Fruit fly (Drosophila melanogaster): ENCODE measurements around the gene tim.

tim gene

dm6 chr2L:3539412-3539743 is 31.5 kb upstream of the tim start:
- no peak for TF ChIP-seq CG15710 (tag; optimal IDR thresholded peaks at IDR 0.05)
- TF ChIP-seq CG4496 (GFP tag; IDR thresholded peaks at IDR 0.05), result no peak
- no peak for TF ChIP-seq CG8159 (tag; optimal IDR thresholded peaks at IDR 0.05)
- no peak for TF ChIP-seq Ets98B (GFP tag; IDR thresholded peaks at IDR 0.05)
- TF ChIP-seq rn (GFP tag; IDR thresholded peaks at IDR 0.05), result no peak
- no peak for TF ChIP-seq D1 (tag; optimal IDR thresholded peaks at IDR 0.05)
- no peak for TF ChIP-seq EcR (GFP tag; optimal IDR thresholded peaks at IDR 0.05)
- TF ChIP-seq fd96Ca (GFP tag; IDR thresholded peaks at IDR 0.05), result no peak
- no peak for TF ChIP-seq Pif1B (GFP tag; optimal IDR thresholded peaks at IDR 0.05)
- no peak for TF ChIP-seq gl (tag; optimal IDR thresholded peaks at IDR 0.05)
- no peak for TF ChIP-seq CG34367 (tag; optimal IDR thresholded peaks at IDR 0.05)
- no peak for TF ChIP-seq CG10348 (GFP tag; IDR thresholded peaks at IDR 0.05)
- TF ChIP-seq Snoo (tag; optimal IDR thresholded peaks at IDR 0.05), result no peak

- no peak for TF ChIP-seq D1 (tag; optimal IDR thresholded peaks at IDR 0.05)
- no peak for TF ChIP-seq CG17806 (tag; optimal IDR thresholded peaks at IDR 0.05)
- no peak for TF ChIP-seq Pif1B (GFP tag; optimal IDR thresholded peaks at IDR 0.05)
- peak; percentile 9 for TF ChIP-seq CG8159 (tag; optimal IDR thresholded peaks at IDR 0.05)
- no peak for TF ChIP-seq EcR (GFP tag; optimal IDR thresholded peaks at IDR 0.05)
- TF ChIP-seq CG34367 (tag; optimal IDR thresholded peaks at IDR 0.05), result no peak
- no peak for TF ChIP-seq CG9948 (tag; optimal IDR thresholded peaks at IDR 0.05)
- TF ChIP-seq CG4496 (GFP tag; IDR thresholded peaks at IDR 0.05), result no peak
- 0 out of 2 replicates have a peak, but pooled peaks have one; percentile 29 for TF ChIP-seq rn (GFP tag; IDR thresholded peaks at IDR 0.05)
- TF ChIP-seq CG32121 (GFP tag; IDR thresholded peaks at IDR 0.05), result no peak
- TF ChIP-seq CG10348 (GFP tag; IDR thresholded peaks at IDR 0.05), result no peak
- no peak for TF ChIP-seq Snoo (tag; optimal IDR thresholded peaks at IDR 0.05)
- TF ChIP-seq Ets98B (GFP tag; IDR thresholded peaks at IDR 0.05), result no peak
- no peak for TF ChIP-seq gl (tag; optimal IDR thresholded peaks at IDR 0.05)
- TF ChIP-seq Pif1A (GFP tag; optimal IDR thresholded peaks at IDR 0.05), result no peak
- no peak for TF ChIP-seq fd96Ca (GFP tag; IDR thresholded peaks at IDR 0.05)
- TF ChIP-seq CG13204 (GFP tag; optimal IDR thresholded peaks at IDR 0.05), result no peak
Observed at dm6 chr2L:3538564-3539411, 30.9 kb upstream of the tim start, which contains the start of gene drm. Gene drm (plus strand): TSS chr2L:3539247.

dm6 chr2L:3534227-3534842 is 26.4 kb upstream of the tim start:
- peak; percentile 90 for TF ChIP-seq CG15710 (tag; optimal IDR thresholded peaks at IDR 0.05)
- no peak for TF ChIP-seq CG10348 (GFP tag; IDR thresholded peaks at IDR 0.05)
- TF ChIP-seq Snoo (tag; optimal IDR thresholded peaks at IDR 0.05), result peak; percentile 90
- TF ChIP-seq Ets98B (GFP tag; IDR thresholded peaks at IDR 0.05), result peak; percentile 85
- TF ChIP-seq EcR (GFP tag; optimal IDR thresholded peaks at IDR 0.05), result peak; percentile 12
- peak; percentile 85 for TF ChIP-seq CG34367 (tag; optimal IDR thresholded peaks at IDR 0.05)
- peak; percentile 89 for TF ChIP-seq CG8159 (tag; optimal IDR thresholded peaks at IDR 0.05)
- peak; percentile 89 for TF ChIP-seq fd96Ca (GFP tag; IDR thresholded peaks at IDR 0.05)
- peak; percentile 87 for TF ChIP-seq CG17806 (tag; optimal IDR thresholded peaks at IDR 0.05)
- peak; percentile 86 for TF ChIP-seq Pif1B (GFP tag; optimal IDR thresholded peaks at IDR 0.05)
- TF ChIP-seq rn (GFP tag; IDR thresholded peaks at IDR 0.05), result peak; percentile 74
- TF ChIP-seq CG13204 (GFP tag; optimal IDR thresholded peaks at IDR 0.05), result peak; percentile 48
- peak; percentile 85 for TF ChIP-seq CG12605 (GFP tag; IDR thresholded peaks at IDR 0.05)
- TF ChIP-seq CG14655 (GFP tag; optimal IDR thresholded peaks at IDR 0.05), result peak; percentile 87
- peak; percentile 82 for TF ChIP-seq CG8301 (tag; optimal IDR thresholded peaks at IDR 0.05)
- TF ChIP-seq CG32121 (GFP tag; IDR thresholded peaks at IDR 0.05), result peak; percentile 80
- peak; percentile 81 for TF ChIP-seq CG9948 (tag; optimal IDR thresholded peaks at IDR 0.05)
- TF ChIP-seq D1 (tag; optimal IDR thresholded peaks at IDR 0.05), result peak; percentile 12
- TF ChIP-seq gl (tag; optimal IDR thresholded peaks at IDR 0.05), result peak; percentile 47
- peak; percentile 90 for TF ChIP-seq Pif1A (GFP tag; optimal IDR thresholded peaks at IDR 0.05)
- peak; percentile 93 for TF ChIP-seq CG4496 (GFP tag; IDR thresholded peaks at IDR 0.05)

dm6 chr2L:3532973-3533525 is 25.1 kb upstream of the tim start:
- TF ChIP-seq gl (tag; optimal IDR thresholded peaks at IDR 0.05) (no peak), Ets98B (GFP tag; IDR thresholded peaks at IDR 0.05) (no peak), Snoo (tag; optimal IDR thresholded peaks at IDR 0.05) (peak; percentile 10), Pif1B (GFP tag; optimal IDR thresholded peaks at IDR 0.05) (no peak), Pif1A (GFP tag; optimal IDR thresholded peaks at IDR 0.05) (no peak), CG34367 (tag; optimal IDR thresholded peaks at IDR 0.05) (peak; percentile 23), CG32121 (GFP tag; IDR thresholded peaks at IDR 0.05) (no peak), CG4496 (GFP tag; IDR thresholded peaks at IDR 0.05) (peak; percentile 57; the same call in 2 of the 3 replicates), CG8159 (tag; optimal IDR thresholded peaks at IDR 0.05) (peak; percentile 41), CG9948 (tag; optimal IDR thresholded peaks at IDR 0.05) (peak; percentile 29), CG15710 (tag; optimal IDR thresholded peaks at IDR 0.05) (peak; percentile 21), CG17806 (tag; optimal IDR thresholded peaks at IDR 0.05) (peak; percentile 22), fd96Ca (GFP tag; IDR thresholded peaks at IDR 0.05) (peak; percentile 61; the same call in 2 of the 3 replicates), CG14655 (GFP tag; optimal IDR thresholded peaks at IDR 0.05) (peak; percentile 44), CG12605 (GFP tag; IDR thresholded peaks at IDR 0.05) (0 out of 2 replicates have a peak, but pooled peaks have one; percentile 15)
